Worm (Caenorhabditis elegans) whole organism, early embryonic: ENCODE data around the gene gap-2.

Experiments
- F13C5.2 ChIP-seq: sonication (generic microtip); optimal IDR thresholded peaks from 2 replicates; lab custom pipeline; 2017; ENCODE audit warnings: mild to moderate bottlenecking, missing genetic modification characterization, inconsistent platforms, missing compliant biosample characterization
- aly-1 ChIP-seq: sonication (generic microtip); optimal IDR thresholded peaks from 2 replicates; lab custom pipeline; 2016; ENCODE audit warnings: missing genetic modification characterization, missing compliant biosample characterization
- ama-1 ChIP-seq: fragments of 150-350 bp; optimal IDR thresholded peaks from 2 replicates; lab custom pipeline; 2014
- ceh-36 ChIP-seq: sonication (generic microtip); optimal IDR thresholded peaks from 2 replicates; lab custom pipeline; 2016; ENCODE audit warnings: missing genetic modification characterization, inconsistent platforms, missing compliant biosample characterization
- ets-7 ChIP-seq: sonication (generic microtip); optimal IDR thresholded peaks from 2 replicates; lab custom pipeline; 2016; ENCODE audit warnings: missing genotype, missing genetic modification characterization, missing compliant biosample characterization
- hmbx-1 ChIP-seq: sonication (generic microtip); optimal IDR thresholded peaks from 2 replicates; lab custom pipeline; 2016; ENCODE audit warnings: mild to moderate bottlenecking, missing genetic modification characterization, missing compliant biosample characterization
- scrt-1 ChIP-seq: fragments of 200-800 bp; sonication (Bioruptor generic); IDR thresholded peaks from 2 replicates; pipeline ENCODE4 v1.3.6; 2022; ENCODE audit warnings: missing genetic modification characterization, missing compliant biosample characterization
- sea-1 ChIP-seq: fragments of 200-800 bp; sonication (Bioruptor generic); conservative IDR thresholded peaks from 2 replicates; pipeline ENCODE4 v1.3.6; 2022; ENCODE audit warnings: missing genetic modification characterization, missing compliant biosample characterization
- tbx-11 ChIP-seq: fragments of 200-800 bp; sonication (Bioruptor generic); IDR thresholded peaks from 2 replicates; pipeline ENCODE4 v1.3.6; 2022; ENCODE audit warnings: missing genetic modification characterization, missing compliant biosample characterization
- tra-4 ChIP-seq: sonication (generic microtip); optimal IDR thresholded peaks from 2 replicates; lab custom pipeline; 2017; ENCODE audit warnings: missing genetic modification characterization, missing compliant biosample characterization

- no peak for TF ChIP-seq ama-1 (lab: Kevin White, UChicago)
- TF ChIP-seq scrt-1 = no peak
- no peak for TF ChIP-seq tbx-11
- TF ChIP-seq aly-1 (tag; lab: Kevin White, UChicago) = no peak
- TF ChIP-seq sea-1 = no peak
- TF ChIP-seq ets-7 (tag; lab: Kevin White, UChicago) = no peak
- TF ChIP-seq ceh-36 (tag; lab: Kevin White, UChicago) = no peak
- no peak for TF ChIP-seq hmbx-1 (tag; lab: Kevin White, UChicago)
- TF ChIP-seq tra-4 (tag; lab: Kevin White, UChicago) = no peak
- TF ChIP-seq F13C5.2 = no peak
Observed at ce11 chrX:9451944-9452453, 20.3 kb upstream of the gap-2 start, which contains the start of gene ZK899.2.
